Fruit fly (Drosophila melanogaster) whole organism, embryonic: ENCODE results near the gene Ugt305A1.

ENCODE experiments used
- Adf1 ChIP-seq: fragments of 200-800 bp; sonication (Bioruptor generic); IDR thresholded peaks from 2 replicates; pipeline ENCODE4 v1.3.6; 2022; ENCODE audit warnings: missing biosample characterization, missing genetic modification characterization
- Aef1 ChIP-seq: fragments of 200-800 bp; sonication (Bioruptor generic); IDR thresholded peaks from 3 replicates; pipeline ENCODE4 v1.3.6; 2022; ENCODE audit warnings: missing biosample characterization, missing genetic modification characterization
- Atf6 ChIP-seq: fragments of 200-800 bp; sonication (Bioruptor generic); IDR thresholded peaks from 2 replicates; pipeline ENCODE4 v1.3.6; 2022; ENCODE audit warnings: missing biosample characterization, missing genetic modification characterization
- B-H1 ChIP-seq: fragments of 200-800 bp; sonication (Bioruptor generic); IDR thresholded peaks from 3 replicates; pipeline ENCODE4 v1.3.6; 2022; ENCODE audit warnings: missing biosample characterization, missing genetic modification characterization
- BEAF-32 ChIP-seq: fragments of 200-800 bp; sonication (Bioruptor generic); optimal IDR thresholded peaks from 3 replicates; lab custom pipeline; 2017; ENCODE audit warnings: missing biosample characterization, missing genetic modification characterization, mild to moderate bottlenecking, moderate library complexity, missing genetic modification reagents
- CG10147 ChIP-seq: fragments of 200-800 bp; sonication (Bioruptor generic); optimal IDR thresholded peaks from 2 replicates; lab custom pipeline; 2019; ENCODE audit warnings: missing biosample characterization, mild to moderate bottlenecking, missing genetic modification characterization, moderate library complexity
- CG12299 ChIP-seq: fragments of 200-800 bp; sonication (Bioruptor generic); optimal IDR thresholded peaks from 2 replicates; lab custom pipeline; 2018; ENCODE audit warnings: missing biosample characterization, mild to moderate bottlenecking, missing genetic modification characterization
- CG16863 ChIP-seq: fragments of 200-800 bp; sonication (Bioruptor generic); optimal IDR thresholded peaks from 3 replicates; lab custom pipeline; 2016; ENCODE audit warnings: missing biosample characterization, missing genetic modification characterization
- CG18011 ChIP-seq: fragments of 200-800 bp; sonication (Bioruptor generic); optimal IDR thresholded peaks from 2 replicates; lab custom pipeline; 2017; ENCODE audit warnings: missing biosample characterization, missing genetic modification characterization, mild to moderate bottlenecking, moderate library complexity, missing genotype
- CG2202 ChIP-seq: fragments of 200-800 bp; sonication (Bioruptor generic); optimal IDR thresholded peaks from 2 replicates; lab custom pipeline; 2018; ENCODE audit warnings: missing biosample characterization, mild to moderate bottlenecking, missing genetic modification characterization
- CG30403 ChIP-seq: fragments of 200-800 bp; sonication (Bioruptor generic); optimal IDR thresholded peaks from 3 replicates; lab custom pipeline; 2016; ENCODE audit warnings: missing biosample characterization, missing genetic modification characterization
- CG30431 ChIP-seq: fragments of 200-800 bp; sonication (Bioruptor generic); optimal IDR thresholded peaks from 2 replicates; lab custom pipeline; 2017; ENCODE audit warnings: missing biosample characterization, missing genetic modification characterization
- CG31441 ChIP-seq: fragments of 200-800 bp; sonication (Bioruptor generic); IDR thresholded peaks from 2 replicates; pipeline ENCODE4 v1.3.6; 2022; ENCODE audit warnings: missing biosample characterization, missing genetic modification characterization
- CG34422 ChIP-seq: fragments of 200-800 bp; sonication (Bioruptor generic); IDR thresholded peaks from 3 replicates; pipeline ENCODE4 v1.3.6; 2022; ENCODE audit warnings: missing biosample characterization, missing genetic modification characterization
- CG43689 ChIP-seq: fragments of 200-800 bp; sonication (Bioruptor generic); IDR thresholded peaks from 2 replicates; pipeline ENCODE4 v1.3.6; 2022; ENCODE audit warnings: missing biosample characterization, missing genetic modification characterization
- CG4707 ChIP-seq: fragments of 200-800 bp; sonication (Bioruptor generic); optimal IDR thresholded peaks from 2 replicates; lab custom pipeline; 2018; ENCODE audit warnings: missing biosample characterization, mild to moderate bottlenecking, missing genetic modification characterization, moderate library complexity
- CG6254 ChIP-seq: fragments of 200-800 bp; sonication (Bioruptor generic); optimal IDR thresholded peaks from 3 replicates; lab custom pipeline; 2017; ENCODE audit warnings: mild to moderate bottlenecking, missing biosample characterization, missing genetic modification reagents, missing genetic modification characterization
- CG6791 ChIP-seq: fragments of 200-800 bp; sonication (Bioruptor generic); IDR thresholded peaks from 3 replicates; pipeline ENCODE4 v1.3.6; 2022; ENCODE audit warnings: missing biosample characterization, missing genetic modification characterization; ENCODE audit not compliant: partially characterized antibody
- CG7928 ChIP-seq: fragments of 200-800 bp; sonication (Bioruptor generic); optimal IDR thresholded peaks from 2 replicates; lab custom pipeline; 2017; ENCODE audit warnings: missing biosample characterization, mild to moderate bottlenecking, missing genetic modification characterization
- CG9609 ChIP-seq: fragments of 200-800 bp; sonication (Bioruptor generic); optimal IDR thresholded peaks from 3 replicates; lab custom pipeline; 2016; ENCODE audit warnings: missing biosample characterization, missing genetic modification characterization
- CG9932 ChIP-seq: fragments of 200-800 bp; sonication (Bioruptor generic); IDR thresholded peaks from 2 replicates; pipeline ENCODE4 v1.3.6; 2022; ENCODE audit warnings: missing biosample characterization, missing genetic modification characterization
- D ChIP-seq, 2 experiments: fragments of 200-800 bp in 1 of 2; fragments of >200 bp in 1 of 2; sonication (Bioruptor generic) in 1 of 2; optimal IDR thresholded peaks; 2 replicates in 1 of 2; 3 replicates in 1 of 2; lab custom pipeline; 2017; ENCODE audit warnings: mild to moderate bottlenecking in 1 of 2, missing biosample characterization in 1 of 2, missing genetic modification characterization in 1 of 2, missing genetic modification reagents in 1 of 2
- D19B ChIP-seq: fragments of 200-800 bp; sonication (Bioruptor generic); optimal IDR thresholded peaks from 2 replicates; lab custom pipeline; 2017; ENCODE audit warnings: missing biosample characterization, mild to moderate bottlenecking, missing genetic modification characterization
- HLHmδ ChIP-seq: fragments of 200-800 bp; sonication (Bioruptor generic); optimal IDR thresholded peaks from 2 replicates; lab custom pipeline; 2018; ENCODE audit warnings: missing biosample characterization, mild to moderate bottlenecking, missing genetic modification characterization, moderate library complexity
- HmgZ ChIP-seq: fragments of 200-800 bp; sonication (Bioruptor generic); optimal IDR thresholded peaks from 2 replicates; lab custom pipeline; 2018; ENCODE audit warnings: missing biosample characterization, mild to moderate bottlenecking, missing genetic modification characterization
- Lhr ChIP-seq: fragments of 200-800 bp; sonication (Bioruptor generic); optimal IDR thresholded peaks from 3 replicates; lab custom pipeline; 2017; ENCODE audit warnings: mild to moderate bottlenecking, missing biosample characterization, missing genetic modification reagents, missing genetic modification characterization
- Pdp1 ChIP-seq, 2 experiments: fragments of 200-800 bp; sonication (Bioruptor generic); optimal IDR thresholded peaks; 3 replicates each; lab custom pipeline; 2016; ENCODE audit warnings: missing biosample characterization in 2 of 2, missing genetic modification characterization in 2 of 2, mild to moderate bottlenecking in 1 of 2, moderate library complexity in 1 of 2
- Ravus ChIP-seq: fragments of 200-800 bp; sonication (Bioruptor generic); IDR thresholded peaks from 2 replicates; pipeline ENCODE4 v1.3.6; 2022; ENCODE audit warnings: missing biosample characterization, missing genetic modification characterization
- YL-1 ChIP-seq: fragments of 200-800 bp; sonication (Bioruptor generic); optimal IDR thresholded peaks from 3 replicates; lab custom pipeline; 2017; ENCODE audit warnings: missing biosample characterization, mild to moderate bottlenecking, missing genetic modification characterization
- al ChIP-seq: fragments of 200-800 bp; sonication (Bioruptor generic); IDR thresholded peaks from 2 replicates; pipeline ENCODE4 v1.3.6; 2022; ENCODE audit warnings: missing biosample characterization, missing genetic modification characterization
- bab2 ChIP-seq: fragments of 200-800 bp; sonication (Bioruptor generic); optimal IDR thresholded peaks from 2 replicates; lab custom pipeline; 2016; ENCODE audit warnings: missing biosample characterization, missing genetic modification characterization
- cad ChIP-seq: fragments of >200 bp; optimal IDR thresholded peaks from 2 replicates; lab custom pipeline; 2017; ENCODE audit warnings: missing biosample characterization, missing genetic modification characterization
- cwo ChIP-seq: fragments of 200-800 bp; sonication (Bioruptor generic); optimal IDR thresholded peaks from 3 replicates; lab custom pipeline; 2017; ENCODE audit warnings: missing biosample characterization, missing genetic modification characterization, mild to moderate bottlenecking, moderate library complexity, missing genetic modification reagents
- gfzf ChIP-seq: fragments of 200-800 bp; sonication (Bioruptor generic); optimal IDR thresholded peaks from 2 replicates; lab custom pipeline; 2016; ENCODE audit warnings: missing biosample characterization, mild to moderate bottlenecking, missing genetic modification characterization, moderate library complexity
- hb ChIP-seq: fragments of 200-800 bp; sonication (Bioruptor generic); IDR thresholded peaks from 3 replicates; pipeline ENCODE4 v1.3.6; 2022; ENCODE audit warnings: missing biosample characterization, missing genetic modification characterization; ENCODE audit not compliant: partially characterized antibody
- jumu ChIP-seq: fragments of 200-800 bp; sonication (Bioruptor generic); optimal IDR thresholded peaks from 3 replicates; lab custom pipeline; 2016; ENCODE audit warnings: missing biosample characterization, missing genetic modification characterization
- klu ChIP-seq: fragments of 200-800 bp; sonication (Bioruptor generic); IDR thresholded peaks from 2 replicates; pipeline ENCODE4 v1.3.6; 2022; ENCODE audit warnings: missing biosample characterization, missing genetic modification characterization
- lola ChIP-seq, 3 experiments: fragments of >200 bp in 2 of 3; fragments of 200-800 bp in 1 of 3; sonication (Bioruptor generic) in 1 of 3; optimal IDR thresholded peaks; 2 replicates each; lab custom pipeline; 2017 to 2019; ENCODE audit warnings: missing biosample characterization in 3 of 3, missing genetic modification characterization in 3 of 3, mild to moderate bottlenecking in 1 of 3, moderate library complexity in 1 of 3
- luna ChIP-seq: fragments of 200-800 bp; sonication (Bioruptor generic); optimal IDR thresholded peaks from 2 replicates; lab custom pipeline; 2016; ENCODE audit warnings: missing biosample characterization, missing genetic modification characterization
- maf-S ChIP-seq: fragments of 200-800 bp; sonication (Bioruptor generic); optimal IDR thresholded peaks from 2 replicates; lab custom pipeline; 2016; ENCODE audit warnings: missing biosample characterization, missing genetic modification characterization
- nom ChIP-seq: fragments of 200-800 bp; sonication (Bioruptor generic); optimal IDR thresholded peaks from 2 replicates; lab custom pipeline; 2017; ENCODE audit warnings: missing biosample characterization, missing genetic modification characterization, mild to moderate bottlenecking, moderate library complexity, missing genetic modification reagents
- phol ChIP-seq: fragments of 200-800 bp; sonication (Bioruptor generic); optimal IDR thresholded peaks from 3 replicates; lab custom pipeline; 2018; ENCODE audit warnings: missing biosample characterization, mild to moderate bottlenecking, missing genetic modification characterization, moderate library complexity
- pzg ChIP-seq: fragments of 200-800 bp; sonication (Bioruptor generic); optimal IDR thresholded peaks from 3 replicates; lab custom pipeline; 2018; ENCODE audit warnings: missing biosample characterization, mild to moderate bottlenecking, missing genetic modification characterization, moderate library complexity
- repo ChIP-seq: fragments of 200-800 bp; sonication (Bioruptor generic); optimal IDR thresholded peaks from 2 replicates; lab custom pipeline; 2016; ENCODE audit warnings: missing biosample characterization, missing genetic modification characterization
- sqz ChIP-seq: fragments of 200-800 bp; sonication (Bioruptor generic); optimal IDR thresholded peaks from 3 replicates; lab custom pipeline; 2018; ENCODE audit warnings: missing biosample characterization, mild to moderate bottlenecking, missing genetic modification characterization
- stwl ChIP-seq: fragments of 200-800 bp; sonication (Bioruptor generic); optimal IDR thresholded peaks from 3 replicates; lab custom pipeline; 2018; ENCODE audit warnings: missing biosample characterization, mild to moderate bottlenecking, missing genetic modification characterization, moderate library complexity
- tgo ChIP-seq: fragments of 200-800 bp; sonication (Bioruptor generic); IDR thresholded peaks from 3 replicates; pipeline ENCODE4 v1.3.6; 2022; ENCODE audit warnings: missing biosample characterization, missing genetic modification characterization
- trh ChIP-seq: fragments of 200-800 bp; sonication (Bioruptor generic); optimal IDR thresholded peaks from 2 replicates; lab custom pipeline; 2016; ENCODE audit warnings: missing biosample characterization, missing genetic modification characterization

Gene Ugt305A1

dm6 chr3L:4070221-4070995 lies 10.8 kb downstream of the Ugt305A1 start (continued):
- TF ChIP-seq D (optimal IDR thresholded peaks at IDR 0.05; lab: Kevin White, UChicago) (no peak), D (GFP tag; optimal IDR thresholded peaks at IDR 0.05; lab: Kevin White, UChicago) (peak; percentile 59), stwl (no peak), Atf6 (GFP tag; lab: Robert Waterston, UW) (peak; percentile 95), phol (peak; percentile 80), Aef1 (peak; percentile 95), CG6254 (GFP tag; lab: Kevin White, UChicago) (peak; percentile 54), cwo (peak; percentile 79), B-H1 (GFP tag; lab: Robert Waterston, UW) (peak; percentile 85), HmgZ (peak; percentile 89), jumu (GFP tag; lab: Kevin White, UChicago) (peak; percentile 90), gfzf (GFP tag; lab: Kevin White, UChicago) (no peak), Ravus (GFP tag; lab: Robert Waterston, UW) (peak; percentile 85), CG18011 (peak; percentile 68), CG4707 (peak; percentile 72), YL-1 (GFP tag; lab: Kevin White, UChicago) (no peak), CG31441 (GFP tag; lab: Robert Waterston, UW) (peak; percentile 80), trh (peak; percentile 65), repo (GFP tag; lab: Kevin White, UChicago) (peak; percentile 76), CG34422 (GFP tag; lab: Robert Waterston, UW) (peak; percentile 88), Adf1 (peak; percentile 74), CG30431 (GFP tag; lab: Kevin White, UChicago) (peak; percentile 81), CG6791 (GFP tag; lab: Robert Waterston, UW) (no peak), CG30403 (GFP tag; lab: Kevin White, UChicago) (peak; percentile 89), CG12299 (tag; lab: Kevin White, UChicago) (peak; percentile 60), CG9932 (GFP tag; lab: Robert Waterston, UW) (peak; percentile 93), Pdp1 (GFP tag; optimal IDR thresholded peaks at IDR 0.05; lab: Kevin White, UChicago) (peak; percentile 83 to 88), D19B (peak; percentile 98), CG2202 (no peak), BEAF-32 (no peak), CG7928 (GFP tag; lab: Kevin White, UChicago) (peak; percentile 64), bab2 (GFP tag; lab: Kevin White, UChicago) (peak; percentile 33), CG43689 (peak; percentile 86), tgo (GFP tag; lab: Robert Waterston, UW) (peak; percentile 94), cad (GFP tag; lab: Kevin White, UChicago) (no peak), klu (GFP tag; lab: Robert Waterston, UW) (peak; percentile 79), HLHmδ (GFP tag; lab: Kevin White, UChicago) (no peak), Lhr (GFP tag; lab: Kevin White, UChicago) (peak; percentile 53), CG10147 (peak; percentile 86), hb (no peak), CG9609 (GFP tag; lab: Kevin White, UChicago) (peak; percentile 90), sqz (peak; percentile 9), pzg (GFP tag; lab: Kevin White, UChicago) (peak; percentile 5), CG16863 (peak; percentile 88), al (GFP tag; lab: Robert Waterston, UW) (peak; percentile 91), luna (GFP tag; lab: Kevin White, UChicago) (no peak), nom (peak; percentile 84), lola (GFP tag; optimal IDR thresholded peaks at IDR 0.05; lab: Kevin White, UChicago) (peak in 1 of 3 experiments; percentile 25), maf-S (peak; percentile 86)
